Worm (Caenorhabditis elegans) whole organism, L1 larva: ENCODE results near the gene srlf-13.
A peak's percentile ranks its signal among the peaks of the same experiment; 100 is the strongest.

Experiments
- aha-1 ChIP-seq: fragments of 150-350 bp; optimal IDR thresholded peaks from 2 replicates; lab custom pipeline; 2014; ENCODE audit warnings: missing biosample characterization, missing genetic modification characterization
- alr-1 ChIP-seq: fragments of 200-800 bp; sonication (Bioruptor generic); optimal IDR thresholded peaks from 2 replicates; lab custom pipeline; 2018; ENCODE audit warnings: borderline replicate concordance, mild to moderate bottlenecking, missing genetic modification characterization, missing compliant biosample characterization
- ama-1 ChIP-seq: fragments of 150-350 bp; optimal IDR thresholded peaks from 2 replicates; lab custom pipeline; 2014
- ceh-63 ChIP-seq: fragments of 200-800 bp; sonication (Bioruptor generic); optimal IDR thresholded peaks from 2 replicates; lab custom pipeline; 2018; ENCODE audit warnings: mild to moderate bottlenecking, missing genetic modification characterization, missing compliant biosample characterization
- ceh-90 ChIP-seq: sonication (generic microtip); optimal IDR thresholded peaks from 2 replicates; lab custom pipeline; 2016; ENCODE audit warnings: missing genetic modification characterization, missing compliant biosample characterization
- ces-1 ChIP-seq: fragments of 150-350 bp; optimal IDR thresholded peaks from 2 replicates; lab custom pipeline; 2014; ENCODE audit warnings: missing biosample characterization, missing genetic modification reagents, missing genetic modification characterization
- dsc-1 ChIP-seq: sonication (generic microtip); optimal IDR thresholded peaks from 2 replicates; lab custom pipeline; 2016; ENCODE audit warnings: mild to moderate bottlenecking, missing genetic modification characterization, missing compliant biosample characterization
- efl-3 ChIP-seq: fragments of 200-800 bp; sonication (Bioruptor generic); optimal IDR thresholded peaks from 2 replicates; lab custom pipeline; 2018; ENCODE audit warnings: mild to moderate bottlenecking, missing genetic modification characterization, missing compliant biosample characterization
- elt-2 ChIP-seq: sonication (generic microtip); optimal IDR thresholded peaks from 2 replicates; lab custom pipeline; 2016; ENCODE audit warnings: missing genetic modification characterization, mild to moderate bottlenecking, inconsistent platforms, missing compliant biosample characterization, missing genetic modification reagents
- elt-3 ChIP-seq, 6 experiments: fragments of 150-350 bp in 1 of 6; sonication (generic microtip); optimal IDR thresholded peaks; 2 replicates each; lab custom pipeline; 2017 to 2018; ENCODE audit warnings: missing biosample characterization in 6 of 6, missing genetic modification characterization in 6 of 6, inconsistent platforms in 1 of 6
- fos-1 ChIP-seq: fragments of 150-350 bp; optimal IDR thresholded peaks from 2 replicates; lab custom pipeline; 2014; ENCODE audit warnings: missing biosample characterization, missing genetic modification characterization
- grh-1 ChIP-seq: fragments of 200-800 bp; sonication (Bioruptor generic); IDR thresholded peaks from 2 replicates; pipeline ENCODE4 v1.3.6; 2022; ENCODE audit warnings: missing genetic modification reagents, missing genetic modification characterization, missing compliant biosample characterization
- hlh-4 ChIP-seq: sonication (generic microtip); optimal IDR thresholded peaks from 2 replicates; lab custom pipeline; 2016; ENCODE audit warnings: mild to moderate bottlenecking, missing genetic modification characterization, missing compliant biosample characterization
- irx-1 ChIP-seq: sonication (generic microtip); optimal IDR thresholded peaks from 2 replicates; lab custom pipeline; 2016; ENCODE audit warnings: missing genetic modification characterization, missing compliant biosample characterization
- jun-1 ChIP-seq: fragments of 150-350 bp; optimal IDR thresholded peaks from 2 replicates; lab custom pipeline; 2014; ENCODE audit warnings: missing biosample characterization, missing genetic modification reagents, missing genetic modification characterization
- lin-15B ChIP-seq: fragments of 150-350 bp; sonication (generic microtip); optimal IDR thresholded peaks from 3 replicates; lab custom pipeline; 2014; ENCODE audit warnings: missing biosample characterization, missing genetic modification characterization
- lin-35 ChIP-seq, 2 experiments: fragments of 150-350 bp; optimal IDR thresholded peaks; 2 replicates each; lab custom pipeline; 2014; ENCODE audit warnings: missing biosample characterization in 2 of 2, missing genetic modification characterization in 2 of 2, missing genetic modification reagents in 2 of 2
- mep-1 ChIP-seq: fragments of 150-350 bp; optimal IDR thresholded peaks from 2 replicates; lab custom pipeline; 2014; ENCODE audit warnings: missing biosample characterization, missing genetic modification characterization
- nhr-20 ChIP-seq: sonication (generic microtip); optimal IDR thresholded peaks from 2 replicates; lab custom pipeline; 2016; ENCODE audit warnings: mild to moderate bottlenecking, missing genetic modification characterization, missing compliant biosample characterization
- nhr-28 ChIP-seq: fragments of 150-350 bp; optimal IDR thresholded peaks from 2 replicates; lab custom pipeline; 2014; ENCODE audit warnings: missing biosample characterization, missing genetic modification characterization
- nhr-76 ChIP-seq: sonication (generic microtip); optimal IDR thresholded peaks from 2 replicates; lab custom pipeline; 2017; ENCODE audit warnings: missing biosample characterization, missing genetic modification characterization
- nhr-77 ChIP-seq: fragments of 150-350 bp; optimal IDR thresholded peaks from 2 replicates; lab custom pipeline; 2014; ENCODE audit warnings: missing biosample characterization, missing genetic modification characterization
- rnt-1 ChIP-seq: sonication (generic microtip); optimal IDR thresholded peaks from 2 replicates; lab custom pipeline; 2016; ENCODE audit warnings: mild to moderate bottlenecking, missing genetic modification characterization, moderate library complexity, missing compliant biosample characterization
- skn-1 ChIP-seq: fragments of 150-350 bp; optimal IDR thresholded peaks from 2 replicates; lab custom pipeline; 2014; ENCODE audit warnings: missing biosample characterization, missing genetic modification characterization
- snu-23 ChIP-seq: sonication (generic microtip); optimal IDR thresholded peaks from 2 replicates; lab custom pipeline; 2016; ENCODE audit warnings: missing genetic modification characterization, missing compliant biosample characterization
- sptf-1 ChIP-seq: fragments of 150-350 bp; optimal IDR thresholded peaks from 2 replicates; lab custom pipeline; 2014; ENCODE audit warnings: missing biosample characterization, missing genetic modification characterization
- swsn-7 ChIP-seq: sonication (generic microtip); optimal IDR thresholded peaks from 2 replicates; lab custom pipeline; 2016; ENCODE audit warnings: missing genetic modification characterization, missing compliant biosample characterization
- tlp-1 ChIP-seq: fragments of 150-350 bp; optimal IDR thresholded peaks from 2 replicates; lab custom pipeline; 2014; ENCODE audit warnings: missing biosample characterization, missing genetic modification characterization
- unc-30 ChIP-seq: sonication (generic microtip); optimal IDR thresholded peaks from 2 replicates; lab custom pipeline; 2017; ENCODE audit warnings: missing biosample characterization, missing genetic modification characterization
- unc-62 ChIP-seq: fragments of 150-350 bp; optimal IDR thresholded peaks from 2 replicates; lab custom pipeline; 2014; ENCODE audit warnings: missing biosample characterization, missing genetic modification reagents, missing genetic modification characterization
- unc-86 ChIP-seq: sonication (generic microtip); optimal IDR thresholded peaks from 2 replicates; lab custom pipeline; 2016; ENCODE audit warnings: missing genetic modification characterization, missing compliant biosample characterization
- unc-98 ChIP-seq: fragments of 200-800 bp; sonication (Bioruptor generic); IDR thresholded peaks from 2 replicates; pipeline ENCODE4 v1.3.6; 2022; ENCODE audit warnings: missing genetic modification characterization, missing compliant biosample characterization
- vab-15 ChIP-seq: sonication (generic microtip); optimal IDR thresholded peaks from 2 replicates; lab custom pipeline; 2017; ENCODE audit warnings: missing genotype, mild to moderate bottlenecking, missing genetic modification characterization, missing compliant biosample characterization
- xbp-1 ChIP-seq: sonication (generic microtip); optimal IDR thresholded peaks from 2 replicates; lab custom pipeline; 2016; ENCODE audit warnings: missing genetic modification characterization, missing compliant biosample characterization
- zag-1 ChIP-seq: fragments of 150-350 bp; optimal IDR thresholded peaks from 2 replicates; lab custom pipeline; 2014; ENCODE audit warnings: missing biosample characterization, missing genetic modification characterization
- ztf-11 ChIP-seq, 2 experiments: sonication (generic microtip); optimal IDR thresholded peaks; 2 replicates each; lab custom pipeline; 2016 to 2017; ENCODE audit warnings: missing genetic modification characterization in 2 of 2, missing biosample characterization in 1 of 2, missing compliant biosample characterization in 1 of 2
- ztf-4 ChIP-seq: fragments of 150-350 bp; optimal IDR thresholded peaks from 2 replicates; lab custom pipeline; 2014; ENCODE audit warnings: missing biosample characterization, missing genetic modification characterization

srlf-13 gene

DNA sequence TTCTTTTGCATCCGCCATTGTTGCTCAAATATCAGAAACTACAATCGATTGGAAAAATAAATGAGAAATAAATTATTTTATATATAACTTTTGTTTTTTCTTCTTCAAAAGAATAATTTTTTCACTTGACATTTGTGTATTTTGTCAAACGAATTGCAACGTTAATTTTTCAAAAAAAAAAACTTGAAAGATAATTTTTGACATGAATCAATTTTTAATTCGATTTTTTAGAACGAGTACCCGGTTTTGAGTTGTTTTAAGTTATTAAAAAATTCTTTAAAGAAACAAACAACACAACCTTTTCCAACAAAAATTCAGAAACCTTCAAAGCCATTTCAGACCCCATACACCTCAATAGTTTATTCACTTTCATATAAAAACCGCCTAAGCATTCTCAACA is 12.1 kb downstream of the srlf-13 start, which contains the start of gene F13E9.5:
F13E9.5 (minus strand) TSS at position 101 of the 400 bp plus-strand sequence.
- TF ChIP-seq sptf-1 (tag; lab: Kevin White, UChicago) (no peak), zag-1 (tag; lab: Kevin White, UChicago) (no peak), ztf-4 (tag; lab: Kevin White, UChicago) (no peak), lin-15B (tag; lab: Kevin White, UChicago) (no peak), vab-15 (tag; lab: Kevin White, UChicago) (no peak), ces-1 (GFP tag; lab: Kevin White, UChicago) (no peak), lin-35 (GFP tag; optimal IDR thresholded peaks at IDR 0.05; lab: Kevin White, UChicago) (no peak), alr-1 (tag; lab: Kevin White, UChicago) (no peak), ceh-90 (no peak), rnt-1 (tag; lab: Kevin White, UChicago) (no peak), efl-3 (GFP tag; lab: Kevin White, UChicago) (no peak), hlh-4 (no peak), unc-30 (tag; lab: Kevin White, UChicago) (no peak), ama-1 (lab: Kevin White, UChicago) (no peak), dsc-1 (tag; lab: Kevin White, UChicago) (no peak), xbp-1 (tag; lab: Kevin White, UChicago) (no peak)

DNA sequence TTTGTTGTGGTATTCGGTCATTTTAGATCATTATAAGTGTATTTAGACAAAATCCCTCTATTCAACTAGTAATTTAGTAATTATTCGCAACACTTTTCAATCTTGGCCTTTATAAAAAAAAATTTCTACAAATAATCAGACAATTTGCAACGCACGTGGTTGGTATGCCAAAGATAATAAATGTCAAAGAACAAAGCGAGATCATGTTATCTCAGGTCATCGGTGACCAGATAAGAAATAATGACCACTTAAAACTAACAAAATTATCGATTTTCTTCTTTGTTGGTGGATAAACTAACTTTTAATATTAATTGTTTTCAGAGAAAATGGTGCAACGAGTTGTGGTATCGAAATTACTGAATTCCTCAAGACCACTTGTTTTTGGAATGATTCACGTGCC is 15.2 kb downstream of the srlf-13 start, which contains the start of gene F13E9.13:
F13E9.13 (plus strand) TSS at position 317 of the 400 bp plus-strand sequence.
- TF ChIP-seq elt-2 (tag; lab: Kevin White, UChicago) (peak; percentile 75), unc-86 (tag; lab: Kevin White, UChicago) (no peak), elt-3 (tag; optimal IDR thresholded peaks at IDR 0.05; lab: Kevin White, UChicago) (peak in 1 of 6 experiments; percentile 14), nhr-20 (tag; lab: Kevin White, UChicago) (peak; percentile 19)

DNA sequence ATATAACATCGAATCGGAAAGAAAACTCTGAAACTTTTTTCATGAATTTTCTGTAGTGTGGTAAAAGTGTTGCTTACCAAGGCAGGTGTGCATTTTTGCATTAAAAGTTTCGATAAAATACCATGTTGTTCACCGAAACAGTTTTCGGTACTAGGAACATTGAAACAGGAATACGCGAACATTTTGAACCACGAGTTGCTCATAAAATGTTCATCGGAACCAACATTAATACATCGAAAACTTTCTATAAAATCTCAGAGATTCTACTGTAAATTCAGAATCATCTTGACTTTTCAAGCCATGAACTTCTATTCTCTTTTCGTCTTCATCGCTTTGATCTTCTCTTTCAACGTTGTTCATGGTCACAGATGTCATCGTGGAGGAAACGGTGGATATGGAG is 16.1 kb downstream of the srlf-13 start, which contains the start of gene fipr-15:
fipr-15 (plus strand) TSS at position 301 of the 400 bp plus-strand sequence.
- TF ChIP-seq mep-1 (tag; lab: Kevin White, UChicago) = no peak
- TF ChIP-seq snu-23 (GFP tag; lab: Kevin White, UChicago) = no peak
- no peak for TF ChIP-seq ama-1 (lab: Kevin White, UChicago)
- TF ChIP-seq tlp-1 (tag; lab: Kevin White, UChicago) = no peak
- no peak for TF ChIP-seq skn-1 (tag; lab: Kevin White, UChicago)
- TF ChIP-seq unc-86 (tag; lab: Kevin White, UChicago) = no peak
- no peak for TF ChIP-seq nhr-77 (tag; lab: Kevin White, UChicago)
- TF ChIP-seq nhr-76 = no peak
- no peak for TF ChIP-seq hlh-4
- no peak for TF ChIP-seq unc-98
- no peak for TF ChIP-seq ceh-63 (GFP tag; lab: Kevin White, UChicago)
- no peak for TF ChIP-seq nhr-28 (tag; lab: Kevin White, UChicago)
- no peak for TF ChIP-seq ztf-11 (tag; optimal IDR thresholded peaks at IDR 0.05; lab: Kevin White, UChicago)
- TF ChIP-seq unc-30 (tag; lab: Kevin White, UChicago) = no peak
- TF ChIP-seq rnt-1 (tag; lab: Kevin White, UChicago) = no peak
- TF ChIP-seq swsn-7 (tag; lab: Kevin White, UChicago) = no peak
- no peak for TF ChIP-seq grh-1 (GFP tag; lab: Robert Waterston, UW)
- no peak for TF ChIP-seq ceh-90
- no peak for TF ChIP-seq irx-1 (tag; lab: Kevin White, UChicago)
- TF ChIP-seq sptf-1 (tag; lab: Kevin White, UChicago) = no peak

DNA sequence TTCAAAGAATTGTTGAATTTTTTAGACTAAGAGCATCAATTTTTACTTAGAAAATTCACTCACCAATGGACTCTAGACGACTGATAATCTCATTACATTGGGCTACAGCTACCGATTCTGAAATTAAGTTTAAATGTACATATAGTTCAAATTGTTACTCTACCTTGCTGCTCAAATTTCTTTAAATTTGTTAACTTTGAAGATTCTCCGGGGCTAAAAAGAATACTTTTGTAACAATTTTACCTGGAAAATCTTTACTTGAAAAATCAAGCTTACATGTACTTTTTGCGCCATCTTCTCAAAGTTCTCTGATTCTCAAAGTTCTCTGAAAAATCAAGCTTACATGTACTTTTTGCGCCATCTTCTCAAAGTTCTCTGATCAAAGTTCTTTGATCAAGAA is 16.9 kb downstream of the srlf-13 start, which contains the start of gene sdz-13:
sdz-13 (minus strand) TSS at position 101 of the 400 bp plus-strand sequence.
- no peak for TF ChIP-seq jun-1

DNA sequence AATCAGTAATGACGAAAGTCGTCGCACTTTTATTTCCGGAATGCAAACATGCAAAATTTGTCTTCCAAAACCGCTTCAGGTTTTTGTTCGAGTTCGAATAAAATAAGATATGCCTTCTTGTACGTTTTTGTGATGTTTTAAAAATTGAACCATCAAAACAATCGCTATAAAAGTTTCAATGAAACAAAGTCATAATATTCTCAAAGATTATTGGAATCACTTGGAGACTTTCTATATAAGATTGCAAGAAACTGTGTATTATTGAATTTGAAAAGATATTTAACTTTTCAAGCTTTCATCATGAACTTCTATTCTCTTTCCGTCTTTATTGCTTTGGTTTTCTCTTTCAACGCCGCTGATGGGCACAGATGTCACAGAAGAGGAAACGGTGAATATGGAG is 19.6 kb downstream of the srlf-13 start, which contains the start of gene fipr-14:
fipr-14 (plus strand) TSS at position 301 of the 400 bp plus-strand sequence.
- TF ChIP-seq ztf-4 (tag; lab: Kevin White, UChicago) (no peak), rnt-1 (tag; lab: Kevin White, UChicago) (no peak), aha-1 (no peak), fos-1 (tag; lab: Kevin White, UChicago) (no peak), unc-62 (GFP tag; lab: Kevin White, UChicago) (no peak)
